Fruit fly (Drosophila melanogaster) whole organism, adult: Measurements from ENCODE around the gene nkd.

Experiments
- CG11617 ChIP-seq: fragments of 200-800 bp; sonication (Bioruptor generic); optimal IDR thresholded peaks from 2 replicates; lab custom pipeline; 2017; ENCODE audit warnings: mild to moderate bottlenecking, missing biosample characterization, missing genetic modification reagents, missing genetic modification characterization
- CG12768 ChIP-seq: fragments of 200-800 bp; sonication (Bioruptor generic); optimal IDR thresholded peaks from 2 replicates; lab custom pipeline; 2017; ENCODE audit warnings: missing biosample characterization, missing genetic modification characterization, mild to moderate bottlenecking, moderate library complexity, missing genetic modification reagents
- CG5204 ChIP-seq: fragments of 200-800 bp; sonication (Bioruptor generic); optimal IDR thresholded peaks from 2 replicates; lab custom pipeline; 2016; ENCODE audit warnings: missing biosample characterization, missing genetic modification characterization
- CG7045 ChIP-seq: fragments of 200-800 bp; sonication (Bioruptor generic); optimal IDR thresholded peaks from 2 replicates; lab custom pipeline; 2017; ENCODE audit warnings: missing biosample characterization, mild to moderate bottlenecking, missing genetic modification characterization
- CG7101 ChIP-seq: fragments of 200-800 bp; sonication (Bioruptor generic); optimal IDR thresholded peaks from 2 replicates; lab custom pipeline; 2018; ENCODE audit warnings: missing biosample characterization, mild to moderate bottlenecking, missing genetic modification characterization, moderate library complexity
- Crg-1 ChIP-seq: fragments of 200-800 bp; sonication (Bioruptor generic); optimal IDR thresholded peaks from 2 replicates; lab custom pipeline; 2016; ENCODE audit warnings: missing biosample characterization, missing genetic modification characterization
- Hr96 ChIP-seq: fragments of 200-800 bp; sonication (Bioruptor generic); optimal IDR thresholded peaks from 2 replicates; lab custom pipeline; 2016; ENCODE audit warnings: missing biosample characterization, missing genetic modification characterization
- Mnt ChIP-seq: fragments of 200-800 bp; sonication (Bioruptor generic); optimal IDR thresholded peaks from 2 replicates; lab custom pipeline; 2016; ENCODE audit warnings: missing biosample characterization, mild to moderate bottlenecking, missing genetic modification characterization
- bab1 ChIP-seq: fragments of 200-800 bp; sonication (Bioruptor generic); optimal IDR thresholded peaks from 3 replicates; lab custom pipeline; 2019; ENCODE audit warnings: missing biosample characterization, mild to moderate bottlenecking, missing genetic modification characterization, moderate library complexity
- cnc ChIP-seq, 2 experiments: fragments of >200 bp; optimal IDR thresholded peaks; 2 replicates each; lab custom pipeline; 2017
- kay ChIP-seq: fragments of 200-800 bp; sonication (Bioruptor generic); peaks from one replicate; lab custom pipeline; 2016; ENCODE audit warnings: missing biosample characterization, missing genetic modification characterization, borderline replicate concordance
- ovo ChIP-seq: fragments of 200-800 bp; sonication (Bioruptor generic); optimal IDR thresholded peaks from 2 replicates; lab custom pipeline; 2016; ENCODE audit warnings: missing biosample characterization, missing genetic modification characterization
- pad ChIP-seq: fragments of 200-800 bp; sonication (Bioruptor generic); optimal IDR thresholded peaks from 3 replicates; lab custom pipeline; 2017; ENCODE audit warnings: missing biosample characterization, missing genetic modification characterization, mild to moderate bottlenecking, moderate library complexity, missing genetic modification reagents
- toe ChIP-seq: fragments of 200-800 bp; sonication (Bioruptor generic); optimal IDR thresholded peaks from 2 replicates; lab custom pipeline; 2016; ENCODE audit warnings: missing biosample characterization, missing genetic modification characterization

DNA sequence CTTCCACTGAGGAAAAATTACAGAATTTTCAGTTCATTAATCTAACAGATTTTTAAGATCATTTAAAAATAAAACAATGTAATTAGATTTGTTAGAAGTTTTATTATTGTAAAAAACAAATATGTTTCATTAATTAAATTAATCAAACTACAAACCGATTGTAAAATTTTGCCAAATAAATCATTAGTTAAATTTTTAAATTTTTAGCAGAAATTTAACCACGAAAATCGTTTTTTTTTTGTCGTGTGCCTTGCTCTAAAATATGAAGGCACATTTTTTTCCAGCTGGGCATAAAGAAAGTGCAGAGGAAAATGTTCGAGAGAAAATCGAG, 28.6 kb upstream of the nkd start:
- TF ChIP-seq CG11617 (no peak), toe (no peak), CG7101 (tag; lab: Kevin White, UChicago) (no peak), Mnt (no peak), cnc (optimal IDR thresholded peaks at IDR 0.05; lab: Kevin White, UChicago) (no peak), kay (GFP tag; lab: Kevin White, UChicago) (peak; percentile 20), CG12768 (GFP tag; lab: Kevin White, UChicago) (no peak), bab1 (GFP tag; lab: Kevin White, UChicago) (no peak), CG7045 (GFP tag; lab: Kevin White, UChicago) (no peak), Crg-1 (GFP tag; lab: Kevin White, UChicago) (no peak), pad (GFP tag; lab: Kevin White, UChicago) (no peak), Hr96 (GFP tag; lab: Kevin White, UChicago) (no peak), CG5204 (GFP tag; lab: Kevin White, UChicago) (no peak), ovo (GFP tag; lab: Kevin White, UChicago) (no peak)
